Fruit fly (Drosophila melanogaster): ENCODE measurements around the gene CG34408.

Gene CG34408

DNA sequence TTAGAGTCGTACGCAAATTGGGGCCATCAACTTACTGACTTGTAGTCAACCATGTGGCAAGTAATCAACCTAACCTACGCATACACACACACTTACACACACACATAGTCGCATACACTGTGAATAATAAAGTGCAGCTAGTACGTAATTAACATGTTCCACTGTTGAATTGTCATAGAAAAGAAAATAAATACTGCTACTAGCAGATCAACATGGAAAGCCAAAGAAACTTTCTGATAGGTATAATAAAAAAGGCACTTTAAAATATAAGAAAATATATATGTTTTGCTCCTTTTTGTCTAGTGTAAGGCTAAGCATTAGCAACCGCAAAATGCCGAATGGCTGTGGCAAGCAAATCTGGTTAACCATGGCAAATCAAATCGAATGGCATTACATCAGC, 39.6 kb downstream of the CG34408 start:
- TF ChIP-seq Myc (optimal IDR thresholded peaks at IDR 0.05) (no peak), ttk (optimal IDR thresholded peaks at IDR 0.05) (no peak), Sin3A (optimal IDR thresholded peaks at IDR 0.05) (no peak), psq (optimal IDR thresholded peaks at IDR 0.05) (no peak), h (optimal IDR thresholded peaks at IDR 0.05) (no peak), insv (optimal IDR thresholded peaks at IDR 0.05) (no peak)

DNA sequence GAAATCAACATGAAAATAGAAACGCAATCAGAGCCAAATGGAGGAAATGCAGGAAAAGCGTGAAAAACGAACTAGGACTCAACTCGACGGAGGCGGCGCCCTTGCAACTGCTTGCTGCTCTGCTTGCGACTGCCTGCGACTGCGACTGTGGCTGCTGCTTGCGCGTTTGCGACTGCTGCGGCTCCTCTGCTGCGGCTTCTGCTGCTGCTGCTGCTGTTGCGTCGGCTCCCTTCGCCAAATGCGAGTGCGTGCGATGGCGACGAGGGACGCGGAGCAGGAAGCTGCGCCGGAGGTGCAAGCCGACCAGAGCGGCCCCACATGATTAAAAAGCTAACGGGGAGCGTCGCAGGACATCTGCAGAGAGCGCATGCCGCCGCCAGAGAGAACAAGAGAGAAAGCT, 41.3 kb downstream of the CG34408 start:
- no peak for TF ChIP-seq Myc (optimal IDR thresholded peaks at IDR 0.05)
- no peak for TF ChIP-seq insv (optimal IDR thresholded peaks at IDR 0.05)
- no peak for TF ChIP-seq psq (optimal IDR thresholded peaks at IDR 0.05)
- TF ChIP-seq Sin3A (optimal IDR thresholded peaks at IDR 0.05): no peak
- no peak for TF ChIP-seq ttk (optimal IDR thresholded peaks at IDR 0.05)
- TF ChIP-seq h (optimal IDR thresholded peaks at IDR 0.05): no peak

- TF ChIP-seq Myc (optimal IDR thresholded peaks at IDR 0.05) (no peak), insv (optimal IDR thresholded peaks at IDR 0.05) (no peak), Sin3A (optimal IDR thresholded peaks at IDR 0.05) (no peak), psq (optimal IDR thresholded peaks at IDR 0.05) (no peak), h (optimal IDR thresholded peaks at IDR 0.05) (no peak), ttk (optimal IDR thresholded peaks at IDR 0.05) (no peak)
These were observed 43.5 kb downstream of the CG34408 start, which contains the start of gene Hk for dm6 chrX:10263165-10263956. TSS of gene Hk (minus strand) at chrX:10263485.

- TF ChIP-seq Sin3A (optimal IDR thresholded peaks at IDR 0.05) (no peak), ttk (optimal IDR thresholded peaks at IDR 0.05) (no peak), psq (optimal IDR thresholded peaks at IDR 0.05) (no peak), Myc (optimal IDR thresholded peaks at IDR 0.05) (no peak), insv (optimal IDR thresholded peaks at IDR 0.05) (no peak)
These were observed 44.0 kb downstream of the CG34408 start for dm6 chrX:10263957-10264248.

dm6 chrX:10265213-10266017, 45.5 kb downstream of the CG34408 start, which contains the start of gene CG12643:
TSS of gene CG12643 (minus strand) at chrX:10265263.
- TF ChIP-seq Myc (optimal IDR thresholded peaks at IDR 0.05) (no peak), psq (optimal IDR thresholded peaks at IDR 0.05) (no peak), h (optimal IDR thresholded peaks at IDR 0.05) (no peak), ttk (optimal IDR thresholded peaks at IDR 0.05) (no peak), Sin3A (optimal IDR thresholded peaks at IDR 0.05) (no peak), insv (optimal IDR thresholded peaks at IDR 0.05) (no peak)

DNA sequence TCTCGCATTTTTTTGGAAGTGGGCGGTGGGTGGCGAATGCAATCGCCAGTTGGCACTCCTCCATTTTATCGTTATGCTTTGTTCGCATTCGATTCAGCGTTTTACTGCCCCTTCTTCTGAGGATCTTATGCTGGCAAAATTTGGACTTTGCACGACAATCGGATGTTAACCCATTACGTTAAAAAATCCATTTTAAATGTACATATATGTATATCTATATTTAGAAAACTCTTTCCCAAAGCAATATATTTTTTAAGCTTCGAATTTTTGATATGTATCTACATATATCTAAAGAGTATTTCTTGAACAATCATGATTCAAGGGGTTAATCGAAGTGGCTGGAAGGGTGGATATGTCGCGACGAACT, 46.1 kb downstream of the CG34408 start:
- no peak for TF ChIP-seq insv (optimal IDR thresholded peaks at IDR 0.05)
- no peak for TF ChIP-seq h (optimal IDR thresholded peaks at IDR 0.05)
- no peak for TF ChIP-seq ttk (optimal IDR thresholded peaks at IDR 0.05)
- TF ChIP-seq Myc (optimal IDR thresholded peaks at IDR 0.05): no peak
- TF ChIP-seq psq (optimal IDR thresholded peaks at IDR 0.05): no peak
- no peak for TF ChIP-seq Sin3A (optimal IDR thresholded peaks at IDR 0.05)
